Worm (Caenorhabditis elegans) whole organism, L4/young adult: ENCODE results near the gene C55A6.4.
A peak's percentile ranks its signal among the peaks of the same experiment; 100 is the strongest.

Experiments
- dao-5 ChIP-seq: sonication (generic microtip); optimal IDR thresholded peaks from 2 replicates; lab custom pipeline; 2016; ENCODE audit warnings: missing genotype, missing genetic modification characterization, moderate library complexity, missing compliant biosample characterization
- him-1 ChIP-seq: sonication (generic microtip); optimal IDR thresholded peaks from 2 replicates; lab custom pipeline; 2016; ENCODE audit warnings: missing genotype, missing genetic modification reagents, missing genetic modification characterization, missing compliant biosample characterization

DNA sequence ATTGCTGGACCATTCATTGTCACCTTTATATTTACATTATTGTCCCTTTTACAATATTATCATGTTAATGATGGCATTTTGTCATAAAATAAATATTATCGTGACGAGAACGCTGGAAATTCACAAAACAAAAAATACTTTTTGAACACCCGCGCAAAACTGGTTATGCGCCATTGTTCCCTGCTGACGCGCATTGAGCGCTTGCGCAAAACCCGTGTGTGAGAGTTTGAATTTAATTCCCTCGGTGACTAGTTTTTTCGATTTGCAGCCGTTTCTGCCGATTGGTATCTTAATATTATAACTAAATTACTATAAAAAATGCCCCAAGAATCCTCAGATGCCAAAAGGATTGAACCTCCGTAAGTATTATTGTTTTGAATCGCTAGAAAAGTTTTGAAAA lies 3.8 kb upstream of the C55A6.4 start, which contains the start of gene pafo-1:
- peak; percentile 12 for TF ChIP-seq him-1 (tag; lab: Kevin White, UChicago)
- TF ChIP-seq dao-5 (tag; lab: Kevin White, UChicago) = no peak
